Fruit fly (Drosophila melanogaster): ENCODE results near the gene CG15892.

CG15892 gene

DNA sequence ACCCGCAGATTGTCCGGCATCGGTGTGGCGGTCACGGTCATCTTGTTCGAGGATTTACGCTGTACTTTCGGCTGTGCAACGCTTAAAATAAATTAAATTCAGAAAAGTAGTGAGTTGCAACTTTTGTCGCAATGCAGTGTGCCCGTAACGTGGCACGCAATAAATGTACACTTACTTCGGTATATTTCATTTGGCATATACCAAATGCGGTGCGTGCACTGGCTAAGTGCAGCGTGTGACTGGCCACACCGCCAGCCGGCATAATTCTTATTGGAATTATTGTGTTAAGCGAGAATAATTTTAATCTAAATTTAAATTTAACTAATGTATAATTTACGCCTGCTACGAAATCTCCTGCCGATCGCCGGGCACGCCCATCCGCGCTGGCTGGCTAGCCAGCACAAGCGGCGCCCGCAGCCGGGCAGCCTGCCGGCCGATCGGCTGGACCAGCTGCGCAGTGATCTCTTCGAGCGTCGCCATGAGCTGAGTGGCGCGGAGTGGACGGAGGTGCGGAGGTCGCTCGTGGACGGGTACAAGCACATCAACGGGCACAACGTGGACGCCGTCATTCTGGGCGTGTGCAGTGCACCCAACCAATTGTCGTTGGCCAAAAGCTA lies 3.0 kb downstream of the CG15892 start, which contains the start of the genes Rpt4 and mldr (continued):
- TF ChIP-seq CG13287 (GFP tag; IDR thresholded peaks at IDR 0.05; ENCODE audit: partially characterized antibody) (peak; percentile 55; the same call in 1 of the 2 replicates), Elba2 (GFP tag; optimal IDR thresholded peaks at IDR 0.05) (peak; percentile 77), CG34224 (GFP tag; IDR thresholded peaks at IDR 0.05; ENCODE audit: partially characterized antibody) (peak; percentile 44; the same call in 1 of the 3 replicates), CG17912 (GFP tag; optimal IDR thresholded peaks at IDR 0.05) (no peak), bowl (GFP tag; IDR thresholded peaks at IDR 0.05) (no peak), CG15073 (GFP tag; optimal IDR thresholded peaks at IDR 0.05) (no peak), grn (GFP tag; optimal IDR thresholded peaks at IDR 0.05) (no peak), phol (tag; optimal IDR thresholded peaks at IDR 0.05) (peak; percentile 55), tgo (GFP tag; IDR thresholded peaks at IDR 0.05) (no peak), CG7987 (GFP tag; optimal IDR thresholded peaks at IDR 0.05) (no peak), chm (GFP tag; IDR thresholded peaks at IDR 0.05) (no peak), grau (tag; optimal IDR thresholded peaks at IDR 0.05) (peak; percentile 3), repo (GFP tag; optimal IDR thresholded peaks at IDR 0.05) (no peak), cato (GFP tag; optimal IDR thresholded peaks at IDR 0.05; ENCODE audit: borderline replicate concordance) (no peak), CG15479 (GFP tag; optimal IDR thresholded peaks at IDR 0.05) (peak; percentile 67), Ets97D (GFP tag; optimal IDR thresholded peaks at IDR 0.05) (peak; percentile 47), nmo (GFP tag; optimal IDR thresholded peaks at IDR 0.05) (peak; percentile 40), stwl (tag; optimal IDR thresholded peaks at IDR 0.05) (peak; percentile 38), MESR4 (GFP tag; optimal IDR thresholded peaks at IDR 0.05) (peak; percentile 77), CG7928 (GFP tag; optimal IDR thresholded peaks at IDR 0.05) (peak; percentile 38), H2.0 (GFP tag; IDR thresholded peaks at IDR 0.05) (no peak), CG3163 (GFP tag; optimal IDR thresholded peaks at IDR 0.05) (no peak), CG17186 (GFP tag; optimal IDR thresholded peaks at IDR 0.05) (peak; percentile 56), Gsc (GFP tag; IDR thresholded peaks at IDR 0.05) (no peak), CG4617 (GFP tag; optimal IDR thresholded peaks at IDR 0.05; ENCODE audit: borderline replicate concordance) (peak; percentile 95), ase (GFP tag; IDR thresholded peaks at IDR 0.05) (no peak), CG2712 (tag; optimal IDR thresholded peaks at IDR 0.05) (peak; percentile 18), Atf-2 (GFP tag; optimal IDR thresholded peaks at IDR 0.05) (no peak), Bgb (GFP tag; IDR thresholded peaks at IDR 0.05; ENCODE audit: partially characterized antibody) (no peak), eyg (GFP tag; optimal IDR thresholded peaks at IDR 0.05) (no peak)

- TF ChIP-seq CG3847 (GFP tag; IDR thresholded peaks at IDR 0.05) (peak; percentile 54; the same call in 1 of the 2 replicates), CG34376 (GFP tag; optimal IDR thresholded peaks at IDR 0.05) (peak; percentile 47), zfh1 (GFP tag; IDR thresholded peaks at IDR 0.05) (0 out of 3 replicates have a peak, but pooled peaks have one; percentile 4), Drgx (GFP tag; IDR thresholded peaks at IDR 0.05) (no peak), CG11456 (GFP tag; IDR thresholded peaks at IDR 0.05) (peak; percentile 66; the same call in 1 of the 3 replicates), gem (tag; optimal IDR thresholded peaks at IDR 0.05) (no peak), CG11247 (GFP tag; IDR thresholded peaks at IDR 0.05) (no peak), hb (GFP tag; IDR thresholded peaks at IDR 0.05; ENCODE audit: partially characterized antibody) (peak; percentile 62; the same call in 1 of the 3 replicates), fd102C (GFP tag; optimal IDR thresholded peaks at IDR 0.05) (no peak), Sry-δ (GFP tag; optimal IDR thresholded peaks at IDR 0.05) (peak; percentile 83), CG18619 (GFP tag; optimal IDR thresholded peaks at IDR 0.05) (no peak), ftz-f1 (GFP tag; optimal IDR thresholded peaks at IDR 0.05) (peak; percentile 58), ind (GFP tag; optimal IDR thresholded peaks at IDR 0.05) (peak; percentile 23), CG31441 (GFP tag; IDR thresholded peaks at IDR 0.05) (no peak), dan (GFP tag; IDR thresholded peaks at IDR 0.05) (no peak), ci (GFP tag; IDR thresholded peaks at IDR 0.05) (peak; percentile 78), CG11085 (GFP tag; IDR thresholded peaks at IDR 0.05) (no peak), abd-A (tag; optimal IDR thresholded peaks at IDR 0.05) (no peak), CG34422 (GFP tag; IDR thresholded peaks at IDR 0.05) (peak; percentile 68; the same call in 2 of the 3 replicates), cad (GFP tag; optimal IDR thresholded peaks at IDR 0.05) (no peak), CG12391 (tag; optimal IDR thresholded peaks at IDR 0.05) (peak; percentile 63), CG10959 (GFP tag; IDR thresholded peaks at IDR 0.05) (no peak)
These were observed 6.3 kb downstream of the CG15892 start, which contains the start of the genes Top3beta and wuho for dm6 chrX:6287842-6288241. Top3beta (minus strand) TSS chrX:6287990. wuho (plus strand) TSS chrX:6288100.
